Worm (Caenorhabditis elegans) whole organism, L4 larva: Measurements from ENCODE around the gene pas-1.

Experiments
- F10B5.3 ChIP-seq: sonication (generic microtip); optimal IDR thresholded peaks from 2 replicates; lab custom pipeline; 2016; ENCODE audit warnings: mild to moderate bottlenecking, missing genetic modification characterization, missing compliant biosample characterization
- F37D6.2 ChIP-seq: sonication (generic microtip); optimal IDR thresholded peaks from 2 replicates; lab custom pipeline; 2016; ENCODE audit warnings: mild to moderate bottlenecking, missing genetic modification characterization, missing compliant biosample characterization
- F44E2.7 ChIP-seq: fragments of 200-800 bp; sonication (Bioruptor generic); IDR thresholded peaks from 2 replicates; pipeline ENCODE4 v2.1.2; 2022; ENCODE audit warnings: missing genetic modification characterization, missing compliant biosample characterization
- Y105C5A.15 ChIP-seq: fragments of 200-800 bp; sonication (Bioruptor generic); IDR thresholded peaks from 2 replicates; pipeline ENCODE4 v1.3.6; 2022; ENCODE audit warnings: missing genetic modification characterization, missing compliant biosample characterization
- ZK337.2 ChIP-seq: fragments of 200-800 bp; sonication (Bioruptor generic); IDR thresholded peaks from 2 replicates; pipeline ENCODE4 v1.3.6; 2022; ENCODE audit warnings: missing genetic modification reagents, missing genetic modification characterization, missing compliant biosample characterization
- ZK546.5 ChIP-seq, 2 experiments: sonication (generic microtip); optimal IDR thresholded peaks; 2 replicates each; lab custom pipeline; 2017; ENCODE audit warnings: missing biosample characterization in 2 of 2, missing genetic modification characterization in 2 of 2
- attf-4 ChIP-seq: sonication (generic microtip); optimal IDR thresholded peaks from 3 replicates; lab custom pipeline; 2017; ENCODE audit warnings: missing biosample characterization, missing genetic modification characterization
- ceh-20 ChIP-seq: fragments of 200-800 bp; sonication (Bioruptor generic); IDR thresholded peaks from 2 replicates; pipeline ENCODE4 v1.3.6; 2022; ENCODE audit warnings: missing genetic modification reagents, missing genetic modification characterization, missing compliant biosample characterization
- ceh-28 ChIP-seq: fragments of 150-350 bp; optimal IDR thresholded peaks from 2 replicates; lab custom pipeline; 2014; ENCODE audit warnings: missing biosample characterization, missing genetic modification reagents, missing genetic modification characterization
- ceh-62 ChIP-seq: sonication (generic microtip); optimal IDR thresholded peaks from 2 replicates; lab custom pipeline; 2017; ENCODE audit warnings: missing biosample characterization, missing genetic modification characterization
- daf-16 ChIP-seq, 3 experiments: sonication (generic microtip); optimal IDR thresholded peaks; 2 replicates each; lab custom pipeline; 2016 to 2017; ENCODE audit warnings: missing genetic modification characterization in 3 of 3, missing genetic modification reagents in 3 of 3, mild to moderate bottlenecking in 2 of 3, missing compliant biosample characterization in 2 of 3, missing biosample characterization in 1 of 3, moderate library complexity in 1 of 3
- daf-8 ChIP-seq: fragments of 200-800 bp; sonication (Bioruptor generic); IDR thresholded peaks from 2 replicates; pipeline ENCODE4 v1.3.6; 2022; ENCODE audit warnings: missing genetic modification characterization, missing compliant biosample characterization
- dmd-9 ChIP-seq: fragments of 200-800 bp; sonication (Bioruptor generic); IDR thresholded peaks from 2 replicates; pipeline ENCODE4 v1.3.6; 2022; ENCODE audit warnings: missing genetic modification reagents, missing genetic modification characterization, missing compliant biosample characterization
- duxl-1 ChIP-seq: sonication (generic microtip); optimal IDR thresholded peaks from 2 replicates; lab custom pipeline; 2016; ENCODE audit warnings: mild to moderate bottlenecking, missing genetic modification characterization, moderate library complexity, missing compliant biosample characterization; ENCODE audit not compliant: poor library complexity
- fkh-10 ChIP-seq: fragments of 150-350 bp; optimal IDR thresholded peaks from 2 replicates; lab custom pipeline; 2014; ENCODE audit warnings: missing biosample characterization, missing genetic modification reagents, missing genetic modification characterization
- fos-1 ChIP-seq: fragments of 150-350 bp; optimal IDR thresholded peaks from 2 replicates; lab custom pipeline; 2014; ENCODE audit warnings: missing biosample characterization, missing genetic modification characterization
- lim-7 ChIP-seq: fragments of 200-800 bp; sonication (Bioruptor generic); IDR thresholded peaks from 2 replicates; pipeline ENCODE4 v1.3.6; 2022; ENCODE audit warnings: missing genetic modification characterization, missing compliant biosample characterization
- madf-9 ChIP-seq: fragments of 200-800 bp; sonication (Bioruptor generic); conservative IDR thresholded peaks from 2 replicates; pipeline ENCODE4 v1.3.6; 2022; ENCODE audit warnings: missing genetic modification reagents, missing genetic modification characterization, missing compliant biosample characterization
- mdt-29 ChIP-seq: fragments of 200-800 bp; sonication (Bioruptor generic); IDR thresholded peaks from 2 replicates; pipeline ENCODE4 v1.3.6; 2022; ENCODE audit warnings: missing genetic modification reagents, missing genetic modification characterization, missing compliant biosample characterization
- mes-2 ChIP-seq: sonication (generic microtip); optimal IDR thresholded peaks from 2 replicates; lab custom pipeline; 2016; ENCODE audit warnings: missing genotype, mild to moderate bottlenecking, missing genetic modification characterization, missing compliant biosample characterization; ENCODE audit not compliant: poor library complexity, severe bottlenecking
- mxl-2 ChIP-seq: fragments of 200-800 bp; sonication (Bioruptor generic); conservative IDR thresholded peaks from 2 replicates; pipeline ENCODE4 v1.3.6; 2022; ENCODE audit warnings: missing genetic modification reagents, missing genetic modification characterization, missing compliant biosample characterization
- nhr-111 ChIP-seq: fragments of 200-800 bp; sonication (Bioruptor generic); optimal IDR thresholded peaks from 2 replicates; lab custom pipeline; 2018; ENCODE audit warnings: mild to moderate bottlenecking, missing genetic modification characterization, missing compliant biosample characterization
- nhr-237 ChIP-seq: sonication (generic microtip); optimal IDR thresholded peaks from 2 replicates; lab custom pipeline; 2017; ENCODE audit warnings: missing biosample characterization, missing genetic modification characterization
- nhr-25 ChIP-seq: sonication (generic microtip); optimal IDR thresholded peaks from 2 replicates; lab custom pipeline; 2017; ENCODE audit warnings: missing genetic modification characterization, mild to moderate bottlenecking, missing compliant biosample characterization, antibody characterized with exemption, moderate library complexity, borderline replicate concordance; ENCODE audit not compliant: insufficient read depth
- nhr-41 ChIP-seq: fragments of 200-800 bp; sonication (Bioruptor generic); IDR thresholded peaks from 2 replicates; pipeline ENCODE4 v1.3.6; 2022; ENCODE audit warnings: missing genetic modification reagents, missing genetic modification characterization, missing compliant biosample characterization
- nhr-76 ChIP-seq: fragments of 150-350 bp; optimal IDR thresholded peaks from 2 replicates; lab custom pipeline; 2014; ENCODE audit warnings: missing biosample characterization, missing genetic modification characterization
- saeg-2 ChIP-seq: fragments of 200-800 bp; sonication (Bioruptor generic); IDR thresholded peaks from 2 replicates; pipeline ENCODE4 v1.3.6; 2022; ENCODE audit warnings: missing genetic modification reagents, missing genetic modification characterization, missing compliant biosample characterization
- set-16 ChIP-seq: fragments of 200-800 bp; sonication (Bioruptor generic); IDR thresholded peaks from 2 replicates; pipeline ENCODE4 v1.3.6; 2022; ENCODE audit warnings: missing genetic modification reagents, missing genetic modification characterization, missing compliant biosample characterization
- skn-1 ChIP-seq: fragments of 150-350 bp; optimal IDR thresholded peaks from 2 replicates; lab custom pipeline; 2014; ENCODE audit warnings: missing biosample characterization, missing genetic modification characterization
- snpc-4 ChIP-seq: fragments of 150-350 bp; optimal IDR thresholded peaks from 2 replicates; lab custom pipeline; 2014; ENCODE audit warnings: missing biosample characterization, missing genetic modification characterization
- tag-97 ChIP-seq: fragments of 200-800 bp; sonication (Bioruptor generic); IDR thresholded peaks from 2 replicates; pipeline ENCODE4 v1.3.6; 2022; ENCODE audit warnings: missing genetic modification characterization, missing compliant biosample characterization
- zfp-2 ChIP-seq: sonication (generic microtip); optimal IDR thresholded peaks from 2 replicates; lab custom pipeline; 2016; ENCODE audit warnings: mild to moderate bottlenecking, missing genetic modification characterization, missing compliant biosample characterization
- zip-2 ChIP-seq: fragments of 150-350 bp; optimal IDR thresholded peaks from 2 replicates; lab custom pipeline; 2014; ENCODE audit warnings: missing biosample characterization, missing genetic modification characterization
- ztf-11 ChIP-seq: fragments of 150-350 bp; optimal IDR thresholded peaks from 2 replicates; lab custom pipeline; 2014; ENCODE audit warnings: missing biosample characterization, missing genetic modification characterization
- ztf-7 ChIP-seq: fragments of 150-350 bp; optimal IDR thresholded peaks from 2 replicates; lab custom pipeline; 2014; ENCODE audit warnings: missing biosample characterization, missing genetic modification characterization

Gene pas-1

DNA sequence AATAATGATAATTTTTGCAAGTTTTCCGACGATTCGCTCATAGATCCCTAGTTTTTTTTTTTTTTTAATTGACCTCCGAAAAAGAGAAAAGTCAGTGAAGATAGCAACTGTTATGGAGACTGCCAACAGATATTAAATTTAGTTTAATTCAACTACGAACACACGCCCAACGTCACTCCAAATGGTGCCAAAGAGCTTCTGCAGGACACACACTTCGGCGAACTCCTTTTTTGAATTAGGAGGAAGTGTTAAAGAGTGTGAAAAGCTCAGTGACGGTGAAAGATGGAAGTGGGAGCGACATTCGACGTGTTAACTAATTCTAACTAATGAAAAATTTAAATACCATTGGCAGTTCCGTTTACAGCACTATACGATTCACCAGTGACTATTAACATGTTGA is 10.4 kb downstream of the pas-1 start (continued):
- TF ChIP-seq dmd-9 (GFP tag; lab: Robert Waterston, UW): no peak
- TF ChIP-seq lim-7: 0 out of 2 replicates have a peak, but pooled peaks have one; percentile 45
- no peak for TF ChIP-seq ztf-7 (tag; lab: Kevin White, UChicago)
- TF ChIP-seq fkh-10 (GFP tag; lab: Kevin White, UChicago): no peak
- TF ChIP-seq madf-9: no peak
- TF ChIP-seq nhr-76 (tag; lab: Kevin White, UChicago): no peak
- TF ChIP-seq nhr-41: no peak
- no peak for TF ChIP-seq daf-8 (GFP tag; lab: Robert Waterston, UW)
- TF ChIP-seq nhr-111 (GFP tag; lab: Kevin White, UChicago): no peak
- no peak for TF ChIP-seq skn-1
- TF ChIP-seq ceh-62: no peak
- TF ChIP-seq ZK337.2 (GFP tag; lab: Robert Waterston, UW): no peak
- TF ChIP-seq ceh-20 (GFP tag; lab: Robert Waterston, UW): no peak
- TF ChIP-seq F44E2.7 (GFP tag; lab: Robert Waterston, UW): no peak
- TF ChIP-seq ZK546.5 (tag; optimal IDR thresholded peaks at IDR 0.05; lab: Kevin White, UChicago): no peak
- TF ChIP-seq mdt-29: no peak
- no peak for TF ChIP-seq ceh-28 (tag; lab: Kevin White, UChicago)

ce11 chrV:14409905-14410304 is 12.5 kb downstream of the pas-1 start:
- TF ChIP-seq F37D6.2 (tag; lab: Kevin White, UChicago): no peak
- TF ChIP-seq ztf-7 (tag; lab: Kevin White, UChicago): peak; percentile 21
- no peak for TF ChIP-seq daf-16 (GFP tag; optimal IDR thresholded peaks at IDR 0.05; lab: Kevin White, UChicago)
- TF ChIP-seq daf-16 (tag; optimal IDR thresholded peaks at IDR 0.05; lab: Kevin White, UChicago): peak; percentile 86
- peak; percentile 39 for TF ChIP-seq zip-2 (tag; lab: Kevin White, UChicago)
- TF ChIP-seq ztf-11 (tag; lab: Kevin White, UChicago): no peak

- no peak for TF ChIP-seq snpc-4
- no peak for TF ChIP-seq ztf-11 (tag; lab: Kevin White, UChicago)
- TF ChIP-seq set-16 (GFP tag; lab: Robert Waterston, UW): no peak
- no peak for TF ChIP-seq mes-2
- no peak for TF ChIP-seq Y105C5A.15 (GFP tag; lab: Robert Waterston, UW)
- TF ChIP-seq nhr-237: no peak
- TF ChIP-seq skn-1: no peak
- TF ChIP-seq attf-4 (tag; lab: Kevin White, UChicago): no peak
- TF ChIP-seq duxl-1 (tag; lab: Kevin White, UChicago): no peak
- no peak for TF ChIP-seq saeg-2 (GFP tag; lab: Robert Waterston, UW)
- TF ChIP-seq tag-97 (GFP tag; lab: Robert Waterston, UW): no peak
- no peak for TF ChIP-seq F10B5.3 (tag; lab: Kevin White, UChicago)
Observed at ce11 chrV:14408774-14409173, 13.6 kb downstream of the pas-1 start, which contains the start of gene gnrr-2. TSS of gene gnrr-2 (plus strand) at chrV:14409074.

ce11 chrV:14405647-14406046 is 16.8 kb downstream of the pas-1 start:
- TF ChIP-seq ZK337.2 (GFP tag; lab: Robert Waterston, UW) (no peak), zfp-2 (tag; lab: Kevin White, UChicago) (no peak), fos-1 (tag; lab: Kevin White, UChicago) (no peak), skn-1 (no peak), mxl-2 (GFP tag; lab: Robert Waterston, UW) (no peak), F44E2.7 (GFP tag; lab: Robert Waterston, UW) (no peak), nhr-25 (tag; lab: Kevin White, UChicago) (no peak)
